Fruit fly (Drosophila melanogaster): ENCODE results near the gene Act79B.

Act79B gene

dm6 chr3L:22028225-22028624 lies 43.2 kb downstream of the Act79B start, which contains the start of gene CG7140:
Gene CG7140 (minus strand): TSS chr3L:22028325.
- no peak for TF ChIP-seq CG17801 (GFP tag; optimal IDR thresholded peaks at IDR 0.05; ENCODE audit: partially characterized antibody)

DNA sequence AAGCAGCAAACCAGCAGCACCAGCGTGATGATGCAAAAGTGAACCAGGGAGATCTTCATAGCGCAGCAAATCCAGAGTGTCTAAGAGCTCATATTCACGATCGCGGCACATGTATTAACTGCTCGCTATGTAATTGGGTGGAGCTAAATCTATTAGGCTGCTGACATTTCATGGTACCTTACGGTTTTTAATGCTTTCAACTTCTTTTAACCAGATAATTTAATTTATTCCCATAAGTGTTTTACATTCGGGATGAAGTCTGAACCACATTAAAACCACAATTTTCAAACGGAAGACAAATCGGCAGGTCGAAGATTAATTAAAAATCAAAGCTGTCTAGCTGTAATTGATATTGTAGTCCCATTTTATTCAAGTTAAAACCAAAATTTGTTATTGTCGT lies 44.7 kb downstream of the Act79B start, which contains the start of gene CG43392:
TSS of gene CG43392 (minus strand) at position 101 of the 400 bp plus-strand sequence.
- no peak for TF ChIP-seq CG17801 (GFP tag; optimal IDR thresholded peaks at IDR 0.05; ENCODE audit: partially characterized antibody)

DNA sequence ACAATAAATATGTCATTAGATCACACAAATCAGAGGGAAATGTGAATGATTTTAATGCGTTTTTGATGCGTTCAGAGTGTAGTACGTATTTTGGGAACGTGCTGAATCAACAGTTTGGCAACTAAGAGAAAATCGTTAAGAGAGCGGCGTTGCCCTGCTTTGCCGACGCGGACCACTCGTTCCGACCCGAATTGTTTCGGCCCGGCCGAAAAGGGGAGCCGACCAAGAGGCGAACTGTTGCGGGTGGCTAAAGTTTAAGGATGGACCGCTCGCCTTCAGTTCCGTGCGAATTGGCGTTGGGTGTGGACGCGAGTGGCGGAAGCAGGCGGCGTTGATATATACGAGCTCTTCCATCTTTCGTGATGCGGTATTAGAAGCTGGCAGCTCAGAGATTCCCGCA lies 49.7 kb downstream of the Act79B start, which contains the start of gene Oct-TyrR:
TSS of gene Oct-TyrR (plus strand) at position 287 of the 400 bp plus-strand sequence.
- TF ChIP-seq CG17801 (GFP tag; optimal IDR thresholded peaks at IDR 0.05; ENCODE audit: partially characterized antibody): no peak

Measured in ovary, adult (tissue).